Worm (Caenorhabditis elegans): ENCODE measurements around the gene F59D12.2.

DNA sequence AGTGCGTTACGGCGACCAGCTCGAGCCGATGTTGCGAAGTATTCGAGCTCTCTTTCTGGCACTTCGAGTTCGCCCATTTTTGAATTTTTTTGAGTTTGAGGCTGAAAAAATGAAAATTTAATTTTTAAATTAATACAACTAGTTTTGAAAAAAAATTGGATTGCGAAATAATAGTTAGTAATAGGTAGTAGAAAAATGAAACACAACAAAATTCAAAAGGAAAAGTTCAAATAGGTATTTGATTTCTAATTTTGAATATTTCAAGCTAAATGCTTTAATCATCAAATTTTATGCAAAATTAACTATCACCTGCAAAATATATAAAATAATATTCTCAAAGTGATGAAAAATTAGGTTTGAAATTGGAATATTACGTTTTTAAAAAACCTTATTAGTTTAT, 45.2 kb downstream of the F59D12.2 start, which contains the start of gene K09E9.4:
- TF ChIP-seq med-1 (GFP tag; optimal IDR thresholded peaks at IDR 0.05; ENCODE audit: insufficient read depth) = no peak
- no peak for TF ChIP-seq tab-1 (GFP tag; IDR thresholded peaks at IDR 0.05)
- no peak for TF ChIP-seq cog-1 (tag; optimal IDR thresholded peaks at IDR 0.05)
- TF ChIP-seq ztf-23 (GFP tag; IDR thresholded peaks at IDR 0.05) = no peak
- TF ChIP-seq flt-1 (GFP tag; IDR thresholded peaks at IDR 0.05) = no peak
- TF ChIP-seq T22C8.4 (GFP tag; IDR thresholded peaks at IDR 0.05) = no peak
- no peak for TF ChIP-seq ztf-29 (GFP tag; IDR thresholded peaks at IDR 0.05)

Measured in whole organism, midembryonic.